Worm (Caenorhabditis elegans) whole organism, early embryonic: ENCODE results near the gene rps-13.

Experiments
- B0310.2 ChIP-seq: sonication (generic microtip); optimal IDR thresholded peaks from 2 replicates; lab custom pipeline; 2016; ENCODE audit warnings: mild to moderate bottlenecking, missing genetic modification characterization, missing compliant biosample characterization
- F13C5.2 ChIP-seq: sonication (generic microtip); optimal IDR thresholded peaks from 2 replicates; lab custom pipeline; 2017; ENCODE audit warnings: mild to moderate bottlenecking, missing genetic modification characterization, inconsistent platforms, missing compliant biosample characterization
- aly-1 ChIP-seq: sonication (generic microtip); optimal IDR thresholded peaks from 2 replicates; lab custom pipeline; 2016; ENCODE audit warnings: missing genetic modification characterization, missing compliant biosample characterization
- ama-1 ChIP-seq: fragments of 150-350 bp; optimal IDR thresholded peaks from 2 replicates; lab custom pipeline; 2014
- ceh-13 ChIP-seq: fragments of 200-800 bp; sonication (Bioruptor generic); optimal IDR thresholded peaks from 2 replicates; lab custom pipeline; 2018; ENCODE audit warnings: mild to moderate bottlenecking, missing genetic modification characterization, missing compliant biosample characterization
- ceh-36 ChIP-seq: sonication (generic microtip); optimal IDR thresholded peaks from 2 replicates; lab custom pipeline; 2016; ENCODE audit warnings: missing genetic modification characterization, inconsistent platforms, missing compliant biosample characterization
- ets-7 ChIP-seq: sonication (generic microtip); optimal IDR thresholded peaks from 2 replicates; lab custom pipeline; 2016; ENCODE audit warnings: missing genotype, missing genetic modification characterization, missing compliant biosample characterization
- flt-1 ChIP-seq: fragments of 200-800 bp; sonication (Bioruptor generic); IDR thresholded peaks from 2 replicates; pipeline ENCODE4 v1.3.6; 2022; ENCODE audit warnings: missing genetic modification characterization, missing compliant biosample characterization
- hmbx-1 ChIP-seq: sonication (generic microtip); optimal IDR thresholded peaks from 2 replicates; lab custom pipeline; 2016; ENCODE audit warnings: mild to moderate bottlenecking, missing genetic modification characterization, missing compliant biosample characterization
- hmg-4 ChIP-seq: fragments of 200-800 bp; sonication (Bioruptor generic); optimal IDR thresholded peaks from 2 replicates; lab custom pipeline; 2018; ENCODE audit warnings: mild to moderate bottlenecking, missing genetic modification characterization, missing compliant biosample characterization
- hnd-1 ChIP-seq: sonication (generic microtip); optimal IDR thresholded peaks from 2 replicates; lab custom pipeline; 2016; ENCODE audit warnings: missing genetic modification characterization, missing compliant biosample characterization
- pes-1 ChIP-seq: fragments of 200-800 bp; sonication (Bioruptor generic); IDR thresholded peaks from 2 replicates; pipeline ENCODE4 v1.3.6; 2022; ENCODE audit warnings: missing genetic modification reagents, missing genetic modification characterization, missing compliant biosample characterization
- scrt-1 ChIP-seq: fragments of 200-800 bp; sonication (Bioruptor generic); IDR thresholded peaks from 2 replicates; pipeline ENCODE4 v1.3.6; 2022; ENCODE audit warnings: missing genetic modification characterization, missing compliant biosample characterization
- sea-1 ChIP-seq: fragments of 200-800 bp; sonication (Bioruptor generic); conservative IDR thresholded peaks from 2 replicates; pipeline ENCODE4 v1.3.6; 2022; ENCODE audit warnings: missing genetic modification characterization, missing compliant biosample characterization
- tbx-11 ChIP-seq: fragments of 200-800 bp; sonication (Bioruptor generic); IDR thresholded peaks from 2 replicates; pipeline ENCODE4 v1.3.6; 2022; ENCODE audit warnings: missing genetic modification characterization, missing compliant biosample characterization
- tbx-37 ChIP-seq: fragments of 200-800 bp; sonication (Bioruptor generic); conservative IDR thresholded peaks from 2 replicates; pipeline ENCODE4 v1.3.6; 2022; ENCODE audit warnings: missing genetic modification reagents, missing genetic modification characterization, missing compliant biosample characterization
- tra-4 ChIP-seq: sonication (generic microtip); optimal IDR thresholded peaks from 2 replicates; lab custom pipeline; 2017; ENCODE audit warnings: missing genetic modification characterization, missing compliant biosample characterization

The rps-13 gene

DNA sequence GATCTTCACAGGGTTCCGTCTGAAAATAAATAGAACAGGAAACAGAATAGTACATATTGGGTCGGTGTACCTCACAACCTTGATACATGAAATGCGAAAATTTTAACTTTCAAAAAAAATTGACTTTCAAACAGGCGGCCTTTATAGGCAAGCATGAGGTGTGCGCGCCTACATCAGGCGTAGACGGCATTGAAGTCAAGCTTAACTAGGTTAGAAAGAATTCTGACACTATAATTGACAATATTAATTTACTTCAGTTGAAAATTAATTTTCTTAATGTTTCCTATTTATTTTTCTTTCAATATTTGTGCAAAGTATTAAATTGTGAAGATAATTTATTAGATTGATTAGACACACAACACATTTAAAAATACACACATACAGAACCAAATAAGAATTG is 37.1 kb upstream of the rps-13 start, which contains the start of gene C05D11.5:
Gene C05D11.5, minus strand, starts transcription at position 101 of the 400 bp plus-strand sequence.
- TF ChIP-seq tra-4 (tag; lab: Kevin White, UChicago): no peak
- TF ChIP-seq hmbx-1 (tag; lab: Kevin White, UChicago): no peak
- no peak for TF ChIP-seq tbx-11 (GFP tag; lab: Robert Waterston, UW)

DNA sequence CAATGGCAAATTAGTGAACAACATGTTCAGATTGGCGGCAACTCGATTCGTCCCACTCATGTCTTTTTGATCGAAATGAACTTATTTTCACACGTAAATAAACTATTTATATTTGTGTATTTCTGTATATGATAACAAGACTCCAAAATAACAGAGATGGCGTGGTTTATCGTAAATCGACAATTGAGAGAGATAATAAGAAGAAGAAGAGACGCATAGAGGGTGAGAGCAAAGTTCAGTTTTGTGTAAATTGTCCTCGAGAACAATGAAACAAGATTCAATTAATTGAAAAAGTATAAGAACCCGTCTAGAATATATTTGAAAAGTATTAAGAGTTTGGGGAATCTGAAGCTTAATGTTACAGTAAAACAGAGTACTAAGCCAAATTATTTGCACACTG is 36.6 kb upstream of the rps-13 start:
- TF ChIP-seq tra-4 (tag; lab: Kevin White, UChicago): no peak
- no peak for TF ChIP-seq tbx-11 (GFP tag; lab: Robert Waterston, UW)
- TF ChIP-seq ceh-36 (tag; lab: Kevin White, UChicago): no peak
- TF ChIP-seq ets-7 (tag; lab: Kevin White, UChicago): no peak
- no peak for TF ChIP-seq hmbx-1 (tag; lab: Kevin White, UChicago)
- no peak for TF ChIP-seq hmg-4 (GFP tag; lab: Kevin White, UChicago)
- no peak for TF ChIP-seq scrt-1 (GFP tag; lab: Robert Waterston, UW)
- TF ChIP-seq B0310.2: no peak
- no peak for TF ChIP-seq tbx-37 (GFP tag; lab: Robert Waterston, UW)
- no peak for TF ChIP-seq flt-1 (GFP tag; lab: Robert Waterston, UW)
- TF ChIP-seq aly-1 (tag; lab: Kevin White, UChicago): no peak
- no peak for TF ChIP-seq ceh-13 (GFP tag; lab: Kevin White, UChicago)
- no peak for TF ChIP-seq hnd-1 (tag; lab: Kevin White, UChicago)
- no peak for TF ChIP-seq sea-1 (GFP tag; lab: Robert Waterston, UW)
- TF ChIP-seq ama-1: no peak
- TF ChIP-seq F13C5.2 (tag; lab: Kevin White, UChicago): no peak
- no peak for TF ChIP-seq pes-1 (GFP tag; lab: Robert Waterston, UW)

DNA sequence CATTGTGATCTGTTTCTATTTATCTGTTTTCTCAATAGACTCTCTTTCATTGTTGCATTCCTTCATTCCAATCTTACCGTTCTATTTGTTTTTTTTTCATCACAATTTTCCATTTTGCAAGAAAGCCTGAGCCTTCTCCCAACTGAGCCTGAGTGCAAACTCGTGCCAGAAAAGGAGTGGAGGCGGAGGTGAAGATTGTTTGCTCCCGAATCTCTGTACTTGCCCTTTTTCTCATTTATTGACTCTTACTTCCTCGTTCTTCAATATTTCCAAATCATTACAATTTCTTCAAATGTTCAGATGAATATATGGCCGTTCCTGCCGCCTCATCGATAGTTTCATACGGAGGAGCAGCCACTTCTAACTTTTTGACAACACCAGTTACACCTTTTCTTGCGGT is 32.0 kb upstream of the rps-13 start, which contains the start of gene let-756:
Gene let-756, plus strand, starts transcription at position 301 of the 400 bp plus-strand sequence.
- no peak for TF ChIP-seq pes-1 (GFP tag; lab: Robert Waterston, UW)
- no peak for TF ChIP-seq tbx-11 (GFP tag; lab: Robert Waterston, UW)
- no peak for TF ChIP-seq B0310.2
- no peak for TF ChIP-seq ceh-36 (tag; lab: Kevin White, UChicago)
- no peak for TF ChIP-seq scrt-1 (GFP tag; lab: Robert Waterston, UW)
- TF ChIP-seq ets-7 (tag; lab: Kevin White, UChicago): no peak
- no peak for TF ChIP-seq F13C5.2 (tag; lab: Kevin White, UChicago)
- TF ChIP-seq tbx-37 (GFP tag; lab: Robert Waterston, UW): no peak
- TF ChIP-seq hnd-1 (tag; lab: Kevin White, UChicago): no peak

DNA sequence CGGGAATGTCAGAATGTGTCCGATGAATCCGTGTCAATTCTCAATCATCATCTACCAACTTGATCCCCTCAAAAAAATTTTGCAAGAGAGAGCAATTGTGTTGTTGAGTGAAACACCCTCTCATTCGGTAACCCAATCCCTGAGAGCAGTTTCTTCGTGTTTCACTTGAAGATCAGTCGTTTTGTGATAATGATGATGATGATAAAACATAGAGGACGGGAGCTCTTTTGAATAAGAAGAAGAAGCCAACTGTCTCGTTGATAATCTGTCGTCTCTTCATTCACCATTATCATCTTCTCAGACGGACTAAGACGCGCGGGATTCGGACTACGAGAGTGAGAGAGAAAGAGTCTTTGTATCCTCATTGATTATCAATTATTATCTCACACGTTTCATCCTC is 30.3 kb upstream of the rps-13 start:
- no peak for TF ChIP-seq ets-7 (tag; lab: Kevin White, UChicago)
- no peak for TF ChIP-seq hnd-1 (tag; lab: Kevin White, UChicago)
- no peak for TF ChIP-seq ceh-13 (GFP tag; lab: Kevin White, UChicago)
- TF ChIP-seq tra-4 (tag; lab: Kevin White, UChicago): no peak
- no peak for TF ChIP-seq F13C5.2 (tag; lab: Kevin White, UChicago)
- TF ChIP-seq hmg-4 (GFP tag; lab: Kevin White, UChicago): no peak
- TF ChIP-seq B0310.2: no peak
- TF ChIP-seq scrt-1 (GFP tag; lab: Robert Waterston, UW): no peak
- TF ChIP-seq tbx-37 (GFP tag; lab: Robert Waterston, UW): no peak

DNA sequence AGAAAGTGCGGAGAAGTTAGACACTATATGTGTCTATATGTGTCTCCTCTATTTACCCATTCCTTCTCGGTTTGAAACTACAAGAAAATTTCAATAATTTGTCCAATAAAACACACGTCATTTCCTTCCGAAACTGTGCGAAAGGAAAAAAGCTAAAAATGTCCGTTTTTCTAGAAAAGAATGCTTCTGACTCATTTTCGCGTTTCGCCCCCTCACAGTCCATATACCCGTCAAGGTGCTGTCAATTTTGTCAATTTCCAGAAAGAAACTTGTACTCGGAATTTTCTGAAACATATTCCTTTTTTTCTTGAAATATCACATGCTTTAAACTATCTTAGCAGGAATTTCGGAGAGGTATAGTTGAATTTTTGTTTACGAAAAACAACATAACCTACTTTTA is 28.0 kb upstream of the rps-13 start:
- TF ChIP-seq tra-4 (tag; lab: Kevin White, UChicago) (no peak), sea-1 (GFP tag; lab: Robert Waterston, UW) (no peak), hmg-4 (GFP tag; lab: Kevin White, UChicago) (no peak), ceh-13 (GFP tag; lab: Kevin White, UChicago) (no peak), tbx-37 (GFP tag; lab: Robert Waterston, UW) (no peak), tbx-11 (GFP tag; lab: Robert Waterston, UW) (no peak), aly-1 (tag; lab: Kevin White, UChicago) (no peak), F13C5.2 (tag; lab: Kevin White, UChicago) (no peak), scrt-1 (GFP tag; lab: Robert Waterston, UW) (no peak), hmbx-1 (tag; lab: Kevin White, UChicago) (no peak), B0310.2 (no peak)

DNA sequence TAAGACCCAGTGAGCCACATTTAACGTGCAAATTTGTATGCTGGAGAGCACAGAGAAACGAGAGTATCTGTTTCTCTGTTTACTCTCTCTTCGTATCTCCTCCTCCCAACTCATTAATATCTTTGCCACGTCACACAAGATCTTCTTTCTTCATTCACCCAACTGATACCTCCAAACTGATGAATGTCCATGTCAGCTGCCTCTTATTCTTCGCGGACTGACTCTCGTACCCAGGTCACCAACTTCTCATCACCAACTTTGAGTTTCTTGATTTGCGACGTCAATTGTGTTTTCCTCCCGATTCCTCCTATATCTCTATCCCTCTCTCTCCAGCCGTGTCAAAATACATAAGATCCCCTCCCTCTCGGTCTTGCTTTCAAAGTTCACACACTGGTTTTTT is 27.5 kb upstream of the rps-13 start:
- TF ChIP-seq ceh-36 (tag; lab: Kevin White, UChicago) (no peak), hmg-4 (GFP tag; lab: Kevin White, UChicago) (no peak), pes-1 (GFP tag; lab: Robert Waterston, UW) (no peak), B0310.2 (no peak), scrt-1 (GFP tag; lab: Robert Waterston, UW) (no peak), ceh-13 (GFP tag; lab: Kevin White, UChicago) (no peak), tra-4 (tag; lab: Kevin White, UChicago) (no peak), aly-1 (tag; lab: Kevin White, UChicago) (no peak), F13C5.2 (tag; lab: Kevin White, UChicago) (no peak), ama-1 (no peak), tbx-37 (GFP tag; lab: Robert Waterston, UW) (no peak), tbx-11 (GFP tag; lab: Robert Waterston, UW) (no peak), hmbx-1 (tag; lab: Kevin White, UChicago) (no peak), flt-1 (GFP tag; lab: Robert Waterston, UW) (no peak), hnd-1 (tag; lab: Kevin White, UChicago) (no peak), sea-1 (GFP tag; lab: Robert Waterston, UW) (no peak), ets-7 (tag; lab: Kevin White, UChicago) (no peak)

DNA sequence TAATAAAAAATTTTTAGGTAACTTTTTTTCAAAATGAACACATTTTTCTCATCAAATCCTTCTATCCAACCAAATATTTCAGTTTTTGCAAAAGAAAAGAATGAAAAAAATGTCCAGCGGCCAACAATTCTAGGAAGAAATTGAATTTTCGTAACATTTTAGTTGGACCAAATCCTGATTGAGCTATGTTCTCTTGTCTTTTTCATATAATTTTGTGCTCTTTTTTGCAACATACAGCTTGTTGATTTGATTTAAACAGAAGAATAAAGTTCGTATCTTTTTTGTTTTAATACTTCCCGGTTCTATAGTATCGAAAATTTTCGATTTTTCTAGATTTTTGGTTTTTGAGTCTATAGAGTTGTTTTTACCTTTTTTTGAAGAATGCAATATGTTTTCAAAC is 24.6 kb upstream of the rps-13 start:
- no peak for TF ChIP-seq ceh-13 (GFP tag; lab: Kevin White, UChicago)
- no peak for TF ChIP-seq hnd-1 (tag; lab: Kevin White, UChicago)
